Worm (Caenorhabditis elegans) whole organism, late embryonic: ENCODE results near the gene clec-234.

Experiments used
- C08G9.2 ChIP-seq: sonication (generic microtip); optimal IDR thresholded peaks from 2 replicates; lab custom pipeline; 2016; ENCODE audit warnings: mild to moderate bottlenecking, missing genetic modification characterization, moderate library complexity, missing compliant biosample characterization
- K02D7.2 ChIP-seq: sonication (generic microtip); optimal IDR thresholded peaks from 2 replicates; lab custom pipeline; 2017; ENCODE audit warnings: mild to moderate bottlenecking, missing genetic modification characterization, missing compliant biosample characterization
- T23F11.4 ChIP-seq: fragments of 200-800 bp; sonication (Bioruptor generic); optimal IDR thresholded peaks from 2 replicates; lab custom pipeline; 2018; ENCODE audit warnings: mild to moderate bottlenecking, missing genetic modification characterization, missing compliant biosample characterization
- ama-1 ChIP-seq: fragments of 150-350 bp; optimal IDR thresholded peaks from 2 replicates; lab custom pipeline; 2014
- hlh-30 ChIP-seq: sonication (generic microtip); optimal IDR thresholded peaks from 2 replicates; lab custom pipeline; 2017; ENCODE audit warnings: antibody characterized with exemption, missing genetic modification characterization, missing compliant biosample characterization; ENCODE audit not compliant: insufficient read depth
- hlh-6 ChIP-seq: sonication (generic microtip); optimal IDR thresholded peaks from 2 replicates; lab custom pipeline; 2016; ENCODE audit warnings: missing genotype, missing genetic modification characterization, missing compliant biosample characterization
- lin-11 ChIP-seq: fragments of 200-800 bp; sonication (Bioruptor generic); optimal IDR thresholded peaks from 2 replicates; lab custom pipeline; 2018; ENCODE audit warnings: mild to moderate bottlenecking, missing genetic modification characterization, missing compliant biosample characterization
- odd-2 ChIP-seq: sonication (generic microtip); optimal IDR thresholded peaks from 2 replicates; lab custom pipeline; 2017; ENCODE audit warnings: antibody characterized with exemption, mild to moderate bottlenecking, missing genetic modification characterization, missing compliant biosample characterization
- pqm-1 ChIP-seq: sonication (generic microtip); optimal IDR thresholded peaks from 2 replicates; lab custom pipeline; 2016; ENCODE audit warnings: missing genetic modification characterization, missing compliant biosample characterization
- rnt-1 ChIP-seq: sonication (generic microtip); optimal IDR thresholded peaks from 2 replicates; lab custom pipeline; 2016; ENCODE audit warnings: missing genetic modification characterization, missing compliant biosample characterization
- tbx-2 ChIP-seq: sonication (generic microtip); optimal IDR thresholded peaks from 2 replicates; lab custom pipeline; 2016; ENCODE audit warnings: missing genetic modification characterization, missing compliant biosample characterization
- tbx-7 ChIP-seq: sonication (generic microtip); optimal IDR thresholded peaks from 2 replicates; lab custom pipeline; 2016; ENCODE audit warnings: missing genotype, missing genetic modification characterization, missing compliant biosample characterization
- ztf-16 ChIP-seq: sonication (generic microtip); optimal IDR thresholded peaks from 2 replicates; lab custom pipeline; 2017; ENCODE audit warnings: missing genetic modification characterization, missing compliant biosample characterization

ce11 chrV:16407663-16408062, 25.7 kb downstream of the clec-234 start, which contains the start of gene F26D2.3:
- TF ChIP-seq rnt-1 (tag; lab: Kevin White, UChicago) (no peak), C08G9.2 (no peak), tbx-7 (tag; lab: Kevin White, UChicago) (no peak), odd-2 (tag; lab: Kevin White, UChicago) (no peak), ztf-16 (no peak), ama-1 (lab: Kevin White, UChicago) (no peak), hlh-6 (tag; lab: Kevin White, UChicago) (no peak), T23F11.4 (no peak), lin-11 (tag; lab: Kevin White, UChicago) (no peak), K02D7.2 (no peak), hlh-30 (tag; lab: Kevin White, UChicago) (no peak), tbx-2 (tag; lab: Kevin White, UChicago) (no peak), pqm-1 (tag; lab: Kevin White, UChicago) (no peak)
